Fruit fly (Drosophila melanogaster): Measurements from ENCODE around the gene abo.
A peak's percentile ranks its signal among the peaks of the same experiment; 100 is the strongest.

The abo gene

DNA sequence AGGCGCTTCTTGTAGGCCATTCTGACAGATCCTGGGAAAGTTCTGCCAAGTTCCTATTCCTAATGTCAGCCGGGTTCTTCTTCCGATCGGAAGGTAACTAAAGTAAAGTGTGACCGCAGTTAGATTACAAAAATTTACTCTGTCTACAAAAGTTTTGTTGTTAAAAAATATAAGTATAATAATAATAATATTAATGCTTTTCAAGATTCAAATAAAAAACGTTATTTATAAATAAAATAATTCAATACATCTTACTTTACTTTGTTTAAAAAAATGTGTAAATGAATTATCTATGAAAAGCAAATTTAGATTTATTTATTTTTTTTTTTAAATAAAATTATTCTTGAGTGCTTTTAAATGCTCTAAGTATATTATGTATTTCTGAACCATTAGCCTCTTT lies at the start of gene abo:
Gene abo, minus strand, starts transcription at position 101 of the 400 bp plus-strand sequence.
- TF ChIP-seq noc (tag; optimal IDR thresholded peaks at IDR 0.05): no peak

DNA sequence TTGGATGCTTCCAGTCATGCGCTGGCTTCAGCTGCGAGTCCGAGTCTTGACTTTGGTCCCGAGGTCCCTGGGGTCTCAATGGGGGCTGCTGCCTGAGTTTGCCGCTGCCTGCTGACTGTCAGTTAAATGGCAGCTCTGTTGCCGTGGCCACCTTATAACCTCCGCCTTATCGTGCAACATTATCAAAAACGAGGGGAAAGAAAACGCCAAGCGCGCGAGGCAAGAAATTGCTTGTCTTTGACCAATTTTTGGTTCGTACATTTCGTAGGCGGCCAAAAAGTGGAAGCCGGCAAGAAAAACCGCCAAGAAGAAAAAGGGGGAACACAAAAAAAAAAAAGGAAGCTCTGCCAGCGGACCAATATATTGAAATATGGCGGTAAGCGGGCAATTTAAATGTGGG lies 48.8 kb upstream of the abo start:
- TF ChIP-seq noc (tag; optimal IDR thresholded peaks at IDR 0.05): no peak

DNA sequence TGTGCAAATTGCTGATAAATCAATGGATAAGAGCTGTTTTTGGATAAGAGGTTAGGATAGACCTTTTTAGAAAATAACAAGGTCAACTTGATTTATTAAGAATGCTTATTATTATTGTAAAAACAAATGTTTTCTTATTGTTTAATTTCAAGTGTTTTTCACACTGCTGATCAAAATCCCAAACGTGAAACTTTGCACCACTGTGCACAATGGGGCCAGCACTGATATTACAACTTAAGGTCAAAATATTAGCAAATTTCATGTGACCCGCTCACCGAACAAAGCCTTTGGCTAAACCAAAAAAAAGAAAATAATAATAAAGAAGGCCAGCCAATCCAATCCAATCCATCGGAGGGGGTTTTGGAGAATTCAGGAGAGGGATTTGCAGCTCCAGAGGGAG lies 47.7 kb upstream of the abo start:
- no peak for TF ChIP-seq noc (tag; optimal IDR thresholded peaks at IDR 0.05)

DNA sequence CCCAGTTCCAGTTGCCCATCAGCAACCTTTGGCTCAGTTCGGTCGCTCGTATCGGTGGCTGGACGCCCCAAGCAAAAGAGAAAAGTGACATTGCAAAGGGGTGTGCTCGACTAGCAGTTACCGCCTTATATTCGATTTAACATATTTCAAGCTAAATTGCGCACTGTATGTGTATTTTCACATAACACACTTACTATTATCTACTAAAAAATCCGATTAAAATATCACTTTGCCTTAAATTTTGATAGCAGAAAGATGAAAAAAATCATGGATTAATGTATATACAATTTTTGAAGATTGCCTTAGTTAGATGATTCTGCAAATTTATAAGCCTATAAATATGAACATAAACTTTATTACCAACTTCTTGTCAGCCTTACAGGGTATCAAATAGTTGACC lies 46.5 kb upstream of the abo start:
- TF ChIP-seq noc (tag; optimal IDR thresholded peaks at IDR 0.05): no peak

DNA sequence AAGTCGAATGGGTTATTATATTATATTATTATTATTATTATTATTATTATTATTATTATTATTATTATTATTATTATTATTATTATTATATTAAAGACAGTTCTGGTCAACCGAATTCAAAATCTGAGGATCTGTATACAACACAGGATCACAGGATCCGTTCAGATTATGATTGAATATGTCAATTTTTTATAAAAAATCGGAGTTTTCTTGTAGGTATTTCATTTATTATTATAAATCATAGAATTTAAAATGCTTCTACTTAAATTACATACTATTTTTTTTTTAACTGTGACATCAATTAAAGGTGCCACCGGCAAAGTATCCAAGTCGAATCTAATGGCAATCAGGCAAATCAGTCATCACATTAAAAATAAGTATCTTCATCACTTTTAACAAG lies 41.6 kb upstream of the abo start, which contains the start of gene CG14913:
Gene CG14913, plus strand, starts transcription at position 301 of the 400 bp plus-strand sequence.
- no peak for TF ChIP-seq noc (tag; optimal IDR thresholded peaks at IDR 0.05)

DNA sequence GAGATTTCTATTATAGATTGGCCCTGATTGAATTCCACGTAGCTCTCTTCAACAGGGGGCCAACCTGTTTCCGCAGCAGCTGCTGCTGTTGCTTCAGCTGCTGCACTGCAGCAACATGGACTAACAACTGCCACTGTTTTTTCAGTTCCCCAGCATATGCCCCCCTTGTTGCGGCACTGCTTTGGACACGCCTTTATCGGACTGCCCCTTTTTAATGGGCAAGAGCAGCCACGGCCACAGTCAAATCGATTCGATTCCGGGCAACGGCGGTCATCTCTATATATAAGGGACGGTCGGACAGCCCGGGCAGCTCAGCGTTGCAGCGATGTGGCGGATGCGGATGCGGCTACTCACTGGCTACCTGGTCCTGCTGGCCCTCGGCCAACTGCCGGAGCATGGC lies 40.2 kb upstream of the abo start, which contains the start of gene Acp32CD:
Gene Acp32CD, plus strand, starts transcription at position 301 of the 400 bp plus-strand sequence.
- TF ChIP-seq noc (tag; optimal IDR thresholded peaks at IDR 0.05): no peak

DNA sequence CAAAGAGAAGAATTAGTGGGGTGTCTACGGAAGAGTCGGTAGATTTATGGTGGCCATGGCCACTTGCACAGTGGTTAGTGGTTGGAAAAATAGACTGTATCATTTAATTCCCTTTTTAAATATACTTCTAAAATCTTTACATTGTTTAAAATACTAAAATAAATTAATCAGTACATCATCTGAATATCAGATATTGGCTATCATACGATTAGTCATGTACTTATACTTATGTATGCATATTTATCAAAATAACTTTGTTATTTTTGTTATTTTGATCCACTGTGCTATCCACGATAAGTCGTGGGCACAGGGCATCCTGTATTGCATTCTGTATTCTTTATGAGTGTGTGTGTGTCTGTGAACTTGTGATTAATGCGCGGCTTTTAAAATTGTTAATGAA lies 39.6 kb upstream of the abo start:
- TF ChIP-seq noc (tag; optimal IDR thresholded peaks at IDR 0.05): no peak

DNA sequence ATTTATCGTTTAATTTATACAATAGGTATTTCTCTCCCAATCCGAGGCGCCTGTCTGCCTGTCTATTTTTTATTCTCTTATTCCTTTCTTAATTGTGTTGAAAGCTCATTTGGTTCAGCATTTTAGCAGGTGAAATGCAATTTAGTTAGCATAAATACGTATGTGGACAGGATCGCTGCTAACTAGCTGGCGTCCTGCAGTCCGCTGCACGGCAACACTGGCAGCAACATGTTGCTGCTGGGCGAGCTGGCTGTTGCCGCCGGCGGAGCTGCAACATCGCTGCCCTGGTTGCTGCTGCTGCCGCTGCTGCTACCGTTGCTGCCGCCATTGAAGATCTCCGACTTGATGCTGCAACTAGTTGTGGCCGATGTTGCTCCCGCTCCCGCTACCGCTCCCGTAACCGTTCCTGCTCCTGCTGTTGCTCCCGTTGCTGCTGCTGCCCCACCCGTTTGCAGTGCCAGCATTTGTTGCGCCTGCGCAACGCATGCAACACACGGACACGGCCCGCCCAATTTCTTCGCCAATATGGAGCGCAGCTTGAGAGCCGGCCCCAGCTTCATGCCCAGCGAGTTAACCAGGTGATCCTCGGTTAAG lies 39.0 kb upstream of the abo start:
- TF ChIP-seq noc (tag; optimal IDR thresholded peaks at IDR 0.05): no peak

DNA sequence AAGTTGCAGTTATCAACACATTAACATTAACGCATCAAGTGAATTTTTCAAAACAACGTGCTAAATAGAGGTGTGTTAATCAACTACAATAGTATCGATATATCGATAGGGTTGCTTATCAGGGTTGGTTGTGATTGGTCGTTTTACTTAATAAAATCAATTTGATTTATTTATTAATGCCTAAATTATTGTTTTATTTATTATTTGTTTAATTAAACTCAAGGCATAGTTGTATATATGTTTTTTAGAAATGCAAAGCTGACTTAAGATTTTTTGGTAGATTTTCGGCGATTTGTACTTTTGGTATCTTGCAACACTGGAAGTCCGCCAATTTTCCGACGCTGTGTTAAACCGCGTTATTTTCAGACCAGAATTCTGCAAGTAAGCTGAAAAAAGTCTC lies 35.9 kb upstream of the abo start, which contains the start of the genes Art8 and dUTPase:
Gene Art8, minus strand, starts transcription at position 88 of the 400 bp plus-strand sequence.
Gene dUTPase, plus strand, starts transcription at position 314 of the 400 bp plus-strand sequence.
- TF ChIP-seq noc (tag; optimal IDR thresholded peaks at IDR 0.05): peak; percentile 46

DNA sequence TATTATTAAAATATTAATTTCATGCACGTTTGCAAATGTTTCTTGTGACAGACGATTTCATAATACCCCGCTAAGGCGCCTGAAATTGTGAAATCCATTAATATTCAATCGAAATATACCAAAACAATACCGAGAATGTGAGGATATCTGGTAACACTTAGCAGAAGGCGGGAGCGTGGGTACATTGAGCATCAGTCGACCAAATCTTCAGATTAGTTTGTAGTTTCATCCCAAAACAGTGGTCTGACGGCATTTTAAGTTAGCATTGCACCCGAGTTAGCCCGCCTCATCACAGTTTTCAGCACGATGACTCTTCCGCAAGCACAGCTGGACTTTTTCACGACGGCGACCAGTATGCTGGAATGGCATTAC lies 29.6 kb upstream of the abo start, which contains the start of gene Nup154:
Gene Nup154, plus strand, starts transcription at position 147 of the 372 bp plus-strand sequence.
- TF ChIP-seq noc (tag; optimal IDR thresholded peaks at IDR 0.05): no peak

DNA sequence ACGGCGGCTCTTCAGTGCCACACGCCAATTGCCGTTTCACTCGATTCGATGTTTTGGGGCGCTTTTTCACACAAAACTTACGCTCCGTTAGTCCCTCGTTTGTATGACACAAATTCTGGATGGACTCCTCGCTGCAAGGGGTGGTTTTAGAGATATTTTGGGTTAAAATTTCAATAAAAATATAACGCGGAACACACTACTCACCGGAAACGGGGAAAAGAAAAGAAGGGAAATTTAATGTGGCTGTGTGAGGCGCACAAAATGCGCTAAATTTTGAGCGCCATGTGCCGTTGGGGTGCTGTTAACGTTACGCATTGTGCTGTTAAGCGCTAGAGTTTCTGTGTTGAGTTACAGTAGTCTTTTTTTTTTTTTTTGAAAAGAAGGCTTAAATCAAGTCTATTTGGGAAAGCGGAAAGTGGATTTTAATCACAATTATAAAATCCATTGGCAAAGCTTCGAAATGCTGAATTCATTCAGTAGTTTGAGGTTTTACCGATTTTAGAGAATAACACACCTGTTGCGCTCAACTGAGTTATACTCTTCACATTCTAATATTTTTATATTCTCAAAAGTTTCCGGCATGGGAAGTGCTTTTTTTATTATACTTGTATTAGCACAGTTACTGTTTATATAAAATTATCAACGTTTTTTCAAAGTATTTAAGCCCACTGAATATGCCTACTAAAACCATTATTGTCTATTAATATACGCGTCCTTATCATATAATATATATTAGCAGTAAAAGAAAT lies 29.0 kb upstream of the abo start, which contains the start of gene RpL9:
Gene RpL9, minus strand, starts transcription at position 265 of the 749 bp plus-strand sequence.
- TF ChIP-seq noc (tag; optimal IDR thresholded peaks at IDR 0.05): no peak

DNA sequence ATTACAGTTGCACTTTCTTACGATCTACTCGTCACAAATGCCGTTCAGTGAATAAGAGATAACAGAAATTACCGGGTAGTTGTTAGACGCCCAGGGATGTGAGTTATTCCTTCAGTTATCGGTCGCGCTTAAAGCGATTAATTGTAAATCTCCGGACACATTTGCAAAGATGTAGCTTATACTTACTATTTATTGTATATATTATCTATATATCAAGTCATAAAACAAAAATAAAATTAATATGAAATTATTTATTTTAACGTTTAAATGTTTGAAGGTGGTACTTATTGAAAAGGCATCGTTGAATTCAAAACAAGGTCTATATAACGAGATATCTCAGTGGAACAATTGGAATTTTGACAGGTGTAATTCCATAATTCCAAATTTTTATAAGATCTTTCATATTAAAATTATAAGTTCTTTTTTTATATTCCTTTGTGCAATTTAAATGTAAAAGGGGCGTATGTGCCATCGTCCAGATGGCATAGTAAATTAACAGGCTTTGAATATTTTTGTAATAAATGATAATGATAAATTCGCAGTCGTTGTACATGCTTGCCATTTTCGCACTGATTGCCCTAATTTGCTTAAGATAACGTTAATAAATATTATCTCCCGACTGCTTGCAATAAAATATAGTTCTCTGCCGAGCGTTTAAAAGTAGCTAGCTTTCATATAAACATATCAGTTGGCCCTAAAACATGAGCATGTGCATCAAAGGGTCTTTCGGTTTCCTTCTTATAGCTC lies 26.5 kb upstream of the abo start, which contains the start of the genes aub and lectin-33A:
Gene aub, minus strand, starts transcription at position 101 of the 747 bp plus-strand sequence.
Gene lectin-33A, plus strand, starts transcription at position 697 of the 747 bp plus-strand sequence.
- no peak for TF ChIP-seq noc (tag; optimal IDR thresholded peaks at IDR 0.05)

DNA sequence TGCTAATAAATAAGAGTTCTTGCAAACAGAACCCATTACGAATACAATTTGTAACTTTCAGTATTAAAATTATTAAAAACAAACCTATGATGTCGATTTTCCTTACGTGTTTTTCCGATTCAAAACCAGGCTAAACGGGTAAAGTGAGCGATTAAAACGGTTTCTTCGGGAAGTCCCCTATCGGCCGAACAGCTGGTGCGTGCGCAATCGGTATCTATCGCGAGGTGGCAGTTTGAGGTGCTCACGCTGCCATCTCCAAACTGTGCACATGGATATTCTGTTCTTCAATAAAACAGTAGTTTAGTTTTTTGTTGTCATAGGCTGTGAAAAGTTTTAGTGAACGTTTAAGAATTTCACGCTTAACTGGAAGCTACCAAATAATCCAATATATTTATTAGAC lies 14.1 kb upstream of the abo start, which contains the start of gene TTLL4A:
Gene TTLL4A, plus strand, starts transcription at position 240 of the 400 bp plus-strand sequence.
- TF ChIP-seq noc (tag; optimal IDR thresholded peaks at IDR 0.05): no peak

DNA sequence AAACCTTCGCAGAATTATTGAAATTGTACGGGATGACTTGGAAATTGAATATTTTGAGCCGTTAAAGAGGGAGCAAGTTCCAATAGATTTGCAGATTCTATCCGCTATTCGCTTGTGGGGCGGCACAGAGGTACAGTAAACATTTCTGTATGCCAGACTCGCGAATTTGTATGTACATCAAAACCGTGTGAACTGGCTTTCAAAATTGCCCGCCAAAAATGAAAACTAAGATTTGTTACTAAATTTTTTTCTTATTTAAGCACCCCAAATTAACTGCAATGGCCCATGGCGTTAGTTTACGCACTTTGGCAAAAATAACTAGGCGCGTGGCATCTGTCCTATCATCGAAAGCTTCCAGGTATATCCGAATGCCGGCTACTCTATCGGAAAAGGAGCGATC lies 12.9 kb upstream of the abo start:
- no peak for TF ChIP-seq noc (tag; optimal IDR thresholded peaks at IDR 0.05)

DNA sequence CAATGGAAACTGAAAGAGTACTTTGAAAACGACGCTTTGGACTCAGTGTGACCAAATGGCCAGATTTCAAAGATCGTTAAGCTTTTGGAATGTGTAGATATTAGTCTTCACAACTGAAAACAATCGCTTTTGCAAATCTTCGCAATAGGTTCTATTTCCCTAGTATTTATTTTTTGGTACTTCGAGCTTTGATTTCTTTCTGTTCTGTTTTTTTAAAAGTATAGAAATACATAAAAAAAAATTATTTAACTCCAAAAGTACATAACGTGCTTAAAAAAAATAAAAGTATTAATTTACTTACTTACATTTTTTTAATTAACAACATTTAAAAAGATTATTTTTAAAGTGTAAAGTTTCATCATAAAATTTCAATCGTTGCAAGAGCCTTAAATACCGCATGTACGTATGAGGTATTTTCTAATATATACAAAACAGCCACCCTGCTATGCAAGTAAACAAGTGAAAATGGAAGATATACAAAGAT lies 12.3 kb upstream of the abo start, which contains the start of the genes piwi and CG12253:
Gene piwi, minus strand, starts transcription at position 51 of the 484 bp plus-strand sequence.
Gene CG12253, plus strand, starts transcription at position 437 of the 484 bp plus-strand sequence.
- TF ChIP-seq noc (tag; optimal IDR thresholded peaks at IDR 0.05): no peak

DNA sequence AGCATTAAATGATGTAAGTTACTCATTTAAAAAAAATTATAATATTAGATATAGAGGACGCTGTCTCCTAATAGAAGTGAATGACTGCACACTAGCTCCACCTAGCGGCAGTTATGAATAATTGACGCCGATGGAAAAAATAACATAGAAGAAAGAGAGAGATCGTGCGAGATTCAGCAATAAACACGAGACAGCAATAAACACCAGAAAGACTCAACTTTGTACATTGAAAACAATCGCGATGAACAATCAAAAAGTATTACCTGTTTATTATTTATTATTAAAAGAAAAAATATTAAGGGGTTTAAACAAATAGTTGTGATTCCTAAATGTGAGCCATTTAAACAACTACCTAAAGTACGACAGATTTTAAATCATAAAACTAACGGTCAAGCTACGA lies 11.0 kb upstream of the abo start:
- TF ChIP-seq noc (tag; optimal IDR thresholded peaks at IDR 0.05): no peak
